Worm (Caenorhabditis elegans): ENCODE measurements around the gene C27H6.9.

DNA sequence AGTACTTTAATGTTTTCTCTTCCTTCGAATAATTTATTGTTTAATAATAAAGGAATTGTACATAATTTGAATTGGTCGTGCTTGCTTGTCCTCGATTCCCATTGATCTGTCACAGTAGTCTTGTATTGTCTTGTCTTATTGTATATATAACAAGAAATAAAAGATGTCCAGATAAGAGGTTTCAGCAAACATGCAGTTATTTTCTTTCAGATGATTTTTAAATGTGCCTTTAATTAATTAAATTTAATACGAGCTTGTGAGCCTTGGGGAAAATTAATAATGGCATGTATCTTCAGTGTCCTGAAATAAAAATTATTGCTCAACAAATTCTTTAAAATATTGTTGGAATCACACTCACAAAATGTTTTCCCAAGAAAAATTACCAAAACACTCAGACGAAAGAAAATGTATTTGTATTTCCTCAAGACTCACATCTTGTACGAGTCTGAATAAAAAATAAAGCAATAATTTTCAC is 40.4 kb downstream of the C27H6.9 start:
- TF ChIP-seq W03F9.2 (tag; optimal IDR thresholded peaks at IDR 0.05) (no peak), him-1 (tag; optimal IDR thresholded peaks at IDR 0.05) (no peak)
